Worm (Caenorhabditis elegans) whole organism, L4/young adult: ENCODE measurements around the gene B0303.11.

Source experiments
- W03F9.2 ChIP-seq: fragments of 150-350 bp; optimal IDR thresholded peaks from 2 replicates; lab custom pipeline; 2014; ENCODE audit warnings: missing biosample characterization, missing genetic modification characterization
- dao-5 ChIP-seq: sonication (generic microtip); optimal IDR thresholded peaks from 2 replicates; lab custom pipeline; 2016; ENCODE audit warnings: missing genotype, missing genetic modification characterization, moderate library complexity, missing compliant biosample characterization
- him-1 ChIP-seq: sonication (generic microtip); optimal IDR thresholded peaks from 2 replicates; lab custom pipeline; 2016; ENCODE audit warnings: missing genotype, missing genetic modification reagents, missing genetic modification characterization, missing compliant biosample characterization

B0303.11 gene

ce11 chrIII:8737391-8737790, 27.2 kb upstream of the B0303.11 start:
- TF ChIP-seq dao-5 (tag; lab: Kevin White, UChicago) (no peak), W03F9.2 (tag; lab: Kevin White, UChicago) (no peak), him-1 (tag; lab: Kevin White, UChicago) (no peak)

ce11 chrIII:8734327-8734885, 24.2 kb upstream of the B0303.11 start:
- TF ChIP-seq him-1 (tag; lab: Kevin White, UChicago) (no peak), W03F9.2 (tag; lab: Kevin White, UChicago) (no peak), dao-5 (tag; lab: Kevin White, UChicago) (no peak)

ce11 chrIII:8733667-8734066, 23.5 kb upstream of the B0303.11 start:
- TF ChIP-seq dao-5 (tag; lab: Kevin White, UChicago) = no peak
- no peak for TF ChIP-seq W03F9.2 (tag; lab: Kevin White, UChicago)
- no peak for TF ChIP-seq him-1 (tag; lab: Kevin White, UChicago)

ce11 chrIII:8733237-8733636, 23.0 kb upstream of the B0303.11 start:
- TF ChIP-seq W03F9.2 (tag; lab: Kevin White, UChicago) = no peak
- TF ChIP-seq dao-5 (tag; lab: Kevin White, UChicago) = no peak

- TF ChIP-seq W03F9.2 (tag; lab: Kevin White, UChicago) = no peak
- TF ChIP-seq him-1 (tag; lab: Kevin White, UChicago) = no peak
- TF ChIP-seq dao-5 (tag; lab: Kevin White, UChicago) = no peak
Observed at ce11 chrIII:8731973-8732372, 21.8 kb upstream of the B0303.11 start.

- TF ChIP-seq dao-5 (tag; lab: Kevin White, UChicago) (no peak), him-1 (tag; lab: Kevin White, UChicago) (no peak), W03F9.2 (tag; lab: Kevin White, UChicago) (no peak)
Observed at ce11 chrIII:8731310-8731709, 21.1 kb upstream of the B0303.11 start, which contains the start of gene ZK370.4. ZK370.4 (minus strand) TSS chrIII:8731410.

ce11 chrIII:8726019-8726894, 16.0 kb upstream of the B0303.11 start:
- TF ChIP-seq dao-5 (tag; lab: Kevin White, UChicago) = no peak
- TF ChIP-seq W03F9.2 (tag; lab: Kevin White, UChicago) = no peak
- no peak for TF ChIP-seq him-1 (tag; lab: Kevin White, UChicago)

ce11 chrIII:8725224-8725623, 15.0 kb upstream of the B0303.11 start:
- TF ChIP-seq W03F9.2 (tag; lab: Kevin White, UChicago) (no peak), dao-5 (tag; lab: Kevin White, UChicago) (no peak), him-1 (tag; lab: Kevin White, UChicago) (no peak)

- TF ChIP-seq W03F9.2 (tag; lab: Kevin White, UChicago) (no peak), dao-5 (tag; lab: Kevin White, UChicago) (no peak), him-1 (tag; lab: Kevin White, UChicago) (no peak)
Observed at ce11 chrIII:8719769-8720252, 9.6 kb upstream of the B0303.11 start, which contains the start of gene hipr-1. hipr-1 (plus strand) TSS chrIII:8720202.

- TF ChIP-seq W03F9.2 (tag; lab: Kevin White, UChicago) (no peak), him-1 (tag; lab: Kevin White, UChicago) (no peak), dao-5 (tag; lab: Kevin White, UChicago) (no peak)
Observed at ce11 chrIII:8719105-8719504, 8.9 kb upstream of the B0303.11 start.

ce11 chrIII:8718592-8718991, 8.4 kb upstream of the B0303.11 start:
- TF ChIP-seq W03F9.2 (tag; lab: Kevin White, UChicago) (no peak), dao-5 (tag; lab: Kevin White, UChicago) (no peak), him-1 (tag; lab: Kevin White, UChicago) (no peak)

- TF ChIP-seq W03F9.2 (tag; lab: Kevin White, UChicago) = no peak
- no peak for TF ChIP-seq dao-5 (tag; lab: Kevin White, UChicago)
- TF ChIP-seq him-1 (tag; lab: Kevin White, UChicago) = no peak
Observed at ce11 chrIII:8717231-8717694, 7.1 kb upstream of the B0303.11 start, which contains the start of gene mrpl-11. mrpl-11 (plus strand) TSS chrIII:8717644.

ce11 chrIII:8716084-8716483, 5.9 kb upstream of the B0303.11 start, which contains the start of gene B0303.14:
B0303.14 (minus strand) TSS chrIII:8716184.
- TF ChIP-seq dao-5 (tag; lab: Kevin White, UChicago) (no peak), W03F9.2 (tag; lab: Kevin White, UChicago) (no peak), him-1 (tag; lab: Kevin White, UChicago) (no peak)
